Worm (Caenorhabditis elegans): Measurements from ENCODE around the gene srw-35.

srw-35 gene

DNA sequence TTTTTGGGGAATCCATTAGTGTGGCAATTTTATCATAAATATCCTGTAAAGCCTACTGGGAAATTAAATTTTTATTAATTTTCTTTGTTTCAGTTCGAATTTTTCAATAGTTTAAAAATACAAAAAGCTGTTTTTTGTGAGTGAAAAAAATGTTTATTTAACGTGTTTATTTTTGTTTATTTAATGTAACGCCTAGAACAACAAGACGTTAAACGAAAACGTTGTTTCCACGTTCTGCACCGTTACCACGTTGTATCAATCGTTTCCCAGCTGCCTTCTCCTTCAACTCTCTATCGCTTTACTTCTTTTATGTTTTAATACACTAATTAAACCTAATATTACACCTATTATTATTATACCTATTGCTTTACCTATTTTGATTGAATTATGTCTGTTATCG lies 24.6 kb upstream of the srw-35 start, which contains the start of gene T08G3.13:
Gene T08G3.13, plus strand, starts transcription at position 301 of the 400 bp plus-strand sequence.
- TF ChIP-seq mbf-1 (tag; optimal IDR thresholded peaks at IDR 0.05) (no peak), F13H6.1 (tag; optimal IDR thresholded peaks at IDR 0.05) (no peak), lin-39 (tag; optimal IDR thresholded peaks at IDR 0.05) (no peak), mdl-1 (tag; optimal IDR thresholded peaks at IDR 0.05) (no peak), nhr-237 (tag; optimal IDR thresholded peaks at IDR 0.05) (no peak), Y55F3AM.14 (GFP tag; optimal IDR thresholded peaks at IDR 0.05) (no peak)

DNA sequence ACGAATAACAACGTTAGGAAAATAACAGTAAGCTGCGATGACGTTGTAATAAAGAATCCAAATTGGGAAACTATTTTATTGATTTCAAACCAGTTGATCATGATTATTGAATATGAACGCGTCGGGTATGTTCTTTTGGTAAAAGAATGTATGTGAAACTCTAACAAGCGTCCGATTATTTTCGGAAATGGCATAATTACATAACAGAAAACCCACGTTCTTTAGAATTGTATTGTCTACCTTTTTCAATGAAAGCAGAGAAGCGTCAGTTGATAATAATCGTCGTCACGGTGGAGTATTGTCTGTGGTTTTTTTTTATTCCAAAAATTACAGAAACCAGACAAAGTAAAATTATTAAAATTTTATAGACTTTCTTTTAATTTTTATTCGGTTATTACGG lies 17.2 kb upstream of the srw-35 start, which contains the start of gene str-14:
Gene str-14, minus strand, starts transcription at position 101 of the 400 bp plus-strand sequence.
- no peak for TF ChIP-seq R02D3.7 (tag; optimal IDR thresholded peaks at IDR 0.05)
- no peak for TF ChIP-seq unc-62 (GFP tag; optimal IDR thresholded peaks at IDR 0.05)
- TF ChIP-seq F13H6.1 (tag; optimal IDR thresholded peaks at IDR 0.05), result no peak
- no peak for TF ChIP-seq ceh-16 (tag; optimal IDR thresholded peaks at IDR 0.05)
- no peak for TF ChIP-seq nhr-25 (tag; optimal IDR thresholded peaks at IDR 0.05)
- TF ChIP-seq lin-39 (tag; optimal IDR thresholded peaks at IDR 0.05), result no peak
- no peak for TF ChIP-seq nhr-77 (tag; optimal IDR thresholded peaks at IDR 0.05)
- TF ChIP-seq lin-13 (GFP tag; optimal IDR thresholded peaks at IDR 0.05), result no peak
- TF ChIP-seq peb-1 (tag; optimal IDR thresholded peaks at IDR 0.05), result no peak
- TF ChIP-seq zag-1 (tag; optimal IDR thresholded peaks at IDR 0.05), result no peak
- TF ChIP-seq gmeb-1 (tag; optimal IDR thresholded peaks at IDR 0.05), result no peak
- TF ChIP-seq nhr-237 (tag; optimal IDR thresholded peaks at IDR 0.05), result no peak
- no peak for TF ChIP-seq ztf-1 (GFP tag; conservative IDR thresholded peaks at IDR 0.05)
- no peak for TF ChIP-seq ama-1 (optimal IDR thresholded peaks at IDR 0.05)
- no peak for TF ChIP-seq ztf-4 (tag; optimal IDR thresholded peaks at IDR 0.05)
- TF ChIP-seq unc-39 (tag; optimal IDR thresholded peaks at IDR 0.05), result no peak
- no peak for TF ChIP-seq fos-1 (tag; optimal IDR thresholded peaks at IDR 0.05)
- TF ChIP-seq nhr-21 (tag; optimal IDR thresholded peaks at IDR 0.05), result no peak

ce11 chrV:16458714-16459113 lies 13.6 kb upstream of the srw-35 start, which contains the start of gene str-15:
Gene str-15, minus strand, starts transcription at chrV:16458814.
- TF ChIP-seq lin-13 (GFP tag; optimal IDR thresholded peaks at IDR 0.05), result no peak
- TF ChIP-seq dmd-4 (tag; optimal IDR thresholded peaks at IDR 0.05), result no peak
- no peak for TF ChIP-seq fos-1 (tag; optimal IDR thresholded peaks at IDR 0.05)
- TF ChIP-seq sma-9 (GFP tag; optimal IDR thresholded peaks at IDR 0.05), result no peak
- no peak for TF ChIP-seq sma-9 (tag; optimal IDR thresholded peaks at IDR 0.05)
- TF ChIP-seq zag-1 (tag; optimal IDR thresholded peaks at IDR 0.05), result no peak
- TF ChIP-seq elt-3 (tag; optimal IDR thresholded peaks at IDR 0.05), result no peak
- TF ChIP-seq aly-2 (tag; optimal IDR thresholded peaks at IDR 0.05), result no peak
- no peak for TF ChIP-seq Y55F3AM.14 (GFP tag; optimal IDR thresholded peaks at IDR 0.05)
- no peak for TF ChIP-seq ceh-16 (tag; optimal IDR thresholded peaks at IDR 0.05)
- TF ChIP-seq nhr-12 (tag; optimal IDR thresholded peaks at IDR 0.05), result no peak

- TF ChIP-seq elt-3 (tag; optimal IDR thresholded peaks at IDR 0.05) (no peak), lin-13 (GFP tag; optimal IDR thresholded peaks at IDR 0.05) (no peak), nhr-25 (tag; optimal IDR thresholded peaks at IDR 0.05) (no peak), sem-4 (tag; optimal IDR thresholded peaks at IDR 0.05) (no peak), F13H6.1 (tag; optimal IDR thresholded peaks at IDR 0.05) (no peak), zag-1 (tag; optimal IDR thresholded peaks at IDR 0.05) (no peak), lin-11 (tag; optimal IDR thresholded peaks at IDR 0.05) (no peak), gmeb-1 (tag; optimal IDR thresholded peaks at IDR 0.05) (no peak), lin-39 (tag; optimal IDR thresholded peaks at IDR 0.05) (no peak), elt-1 (tag; optimal IDR thresholded peaks at IDR 0.05) (no peak), fos-1 (tag; optimal IDR thresholded peaks at IDR 0.05) (no peak), unc-55 (GFP tag; optimal IDR thresholded peaks at IDR 0.05) (no peak), ceh-16 (tag; optimal IDR thresholded peaks at IDR 0.05) (no peak), egl-27 (tag; optimal IDR thresholded peaks at IDR 0.05) (no peak), nhr-10 (tag; optimal IDR thresholded peaks at IDR 0.05) (no peak), nhr-11 (tag; optimal IDR thresholded peaks at IDR 0.05) (no peak), mdl-1 (tag; optimal IDR thresholded peaks at IDR 0.05) (no peak), lsy-2 (tag; optimal IDR thresholded peaks at IDR 0.05) (no peak), dmd-4 (tag; optimal IDR thresholded peaks at IDR 0.05) (no peak), snpc-4 (tag; optimal IDR thresholded peaks at IDR 0.05) (no peak)
These were observed 12.9 kb upstream of the srw-35 start for ce11 chrV:16459377-16459776.

ce11 chrV:16460866-16461265 lies 11.4 kb upstream of the srw-35 start, which contains the start of gene srh-142:
Gene srh-142, minus strand, starts transcription at chrV:16460966.
- no peak for TF ChIP-seq ztf-11 (tag; optimal IDR thresholded peaks at IDR 0.05)
- no peak for TF ChIP-seq R02D3.7 (tag; optimal IDR thresholded peaks at IDR 0.05)

All from whole organism, L2 larva.